Worm (Caenorhabditis elegans) whole organism, young adult: ENCODE data around the gene F44D12.19.

Experiments used
- Y53F4B.3 ChIP-seq: fragments of 200-800 bp; sonication (Bioruptor generic); IDR thresholded peaks from 2 replicates; pipeline ENCODE4 v1.3.6; 2022; ENCODE audit warnings: missing genetic modification reagents, missing genetic modification characterization, missing compliant biosample characterization
- lsy-27 ChIP-seq: sonication (generic microtip); optimal IDR thresholded peaks from 2 replicates; lab custom pipeline; 2017; ENCODE audit warnings: missing genetic modification characterization, mild to moderate bottlenecking, missing compliant biosample characterization, antibody characterized with exemption, missing genotype, borderline replicate concordance; ENCODE audit not compliant: insufficient read depth
- unc-62 ChIP-seq: fragments of 150-350 bp; optimal IDR thresholded peaks from 2 replicates; lab custom pipeline; 2014; ENCODE audit warnings: missing biosample characterization, missing genetic modification reagents, missing genetic modification characterization
- xnd-1 ChIP-seq: sonication (generic microtip); optimal IDR thresholded peaks from 2 replicates; lab custom pipeline; 2016; ENCODE audit warnings: missing genotype, missing genetic modification reagents, missing genetic modification characterization, missing compliant biosample characterization

DNA sequence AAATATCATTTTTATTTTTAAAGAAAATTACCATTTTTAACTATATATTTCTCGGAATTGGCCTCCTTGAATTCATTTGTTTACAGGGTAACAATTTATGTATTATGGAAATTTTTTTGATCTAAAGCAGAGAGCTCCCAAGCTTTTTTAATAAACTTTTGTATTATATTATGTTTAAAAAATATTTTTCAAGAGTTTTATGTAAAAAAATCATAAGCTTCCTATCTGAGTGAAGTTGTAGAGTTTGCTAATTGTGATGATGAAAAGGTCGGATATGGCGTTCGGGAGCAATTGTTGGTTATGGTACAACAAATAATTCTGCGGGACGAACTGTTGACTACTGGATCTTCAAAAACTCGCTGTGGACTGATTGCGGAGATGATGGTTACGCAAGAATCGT is at the start of gene F44D12.19:
- TF ChIP-seq Y53F4B.3, result no peak
- TF ChIP-seq lsy-27, result no peak
- TF ChIP-seq unc-62, result no peak
- TF ChIP-seq xnd-1, result no peak
